Worm (Caenorhabditis elegans) whole organism, young adult: ENCODE data around the gene C36A4.4.

ENCODE experiments used
- B0019.2 ChIP-seq: fragments of 200-800 bp; sonication (Bioruptor generic); conservative IDR thresholded peaks from 2 replicates; pipeline ENCODE4 v1.3.6; 2022; ENCODE audit warnings: missing genetic modification reagents, missing genetic modification characterization, missing compliant biosample characterization
- B0035.1 ChIP-seq: sonication (generic microtip); optimal IDR thresholded peaks from 2 replicates; lab custom pipeline; 2016; ENCODE audit warnings: missing genetic modification characterization, mild to moderate bottlenecking, missing compliant biosample characterization, missing genotype, missing genetic modification reagents
- F10E7.11 ChIP-seq: sonication (generic microtip); optimal IDR thresholded peaks from 2 replicates; lab custom pipeline; 2017; ENCODE audit warnings: mild to moderate bottlenecking, missing genetic modification characterization, moderate library complexity, missing compliant biosample characterization
- F22D6.2 ChIP-seq: sonication (generic microtip); optimal IDR thresholded peaks from 2 replicates; lab custom pipeline; 2016; ENCODE audit warnings: mild to moderate bottlenecking, missing genetic modification characterization, missing compliant biosample characterization
- F39B2.1 ChIP-seq: fragments of 200-800 bp; sonication (Bioruptor generic); IDR thresholded peaks from 2 replicates; pipeline ENCODE4 v1.3.6; 2022; ENCODE audit warnings: missing genetic modification reagents, missing genetic modification characterization, missing compliant biosample characterization
- F55B11.4 ChIP-seq: sonication (generic microtip); optimal IDR thresholded peaks from 2 replicates; lab custom pipeline; 2016; ENCODE audit warnings: missing compliant biosample characterization, missing genetic modification characterization, borderline replicate concordance; ENCODE audit not compliant: insufficient read depth
- K12H6.12 ChIP-seq: fragments of 200-800 bp; sonication (Bioruptor generic); optimal IDR thresholded peaks from 2 replicates; lab custom pipeline; 2018; ENCODE audit warnings: mild to moderate bottlenecking, missing genetic modification characterization, missing compliant biosample characterization
- T26A5.8 ChIP-seq: sonication (generic microtip); optimal IDR thresholded peaks from 2 replicates; lab custom pipeline; 2016; ENCODE audit warnings: missing genetic modification characterization, missing compliant biosample characterization
- Y95B8A.8 ChIP-seq: fragments of 200-800 bp; sonication (Bioruptor generic); IDR thresholded peaks from 2 replicates; pipeline ENCODE4 v1.3.6; 2022; ENCODE audit warnings: missing genetic modification reagents, missing genetic modification characterization, missing compliant biosample characterization
- ZK185.1 ChIP-seq: sonication (generic microtip); optimal IDR thresholded peaks from 2 replicates; lab custom pipeline; 2016; ENCODE audit warnings: mild to moderate bottlenecking, missing genetic modification characterization, missing compliant biosample characterization; ENCODE audit not compliant: poor library complexity, severe bottlenecking
- atf-7 ChIP-seq: sonication (generic microtip); optimal IDR thresholded peaks from 2 replicates; lab custom pipeline; 2017; ENCODE audit warnings: mild to moderate bottlenecking, missing genetic modification characterization, missing compliant biosample characterization
- attf-5 ChIP-seq: fragments of 200-800 bp; sonication (Bioruptor generic); optimal IDR thresholded peaks from 2 replicates; lab custom pipeline; 2018; ENCODE audit warnings: mild to moderate bottlenecking, missing genetic modification characterization, missing compliant biosample characterization
- attf-6 ChIP-seq: fragments of 200-800 bp; sonication (Bioruptor generic); IDR thresholded peaks from 2 replicates; pipeline ENCODE4 v1.3.6; 2022; ENCODE audit warnings: missing genetic modification reagents, missing genetic modification characterization, missing compliant biosample characterization
- ceh-40 ChIP-seq: fragments of 200-800 bp; sonication (Bioruptor generic); IDR thresholded peaks from 2 replicates; pipeline ENCODE4 v1.3.6; 2022; ENCODE audit warnings: missing genetic modification characterization, missing compliant biosample characterization
- ceh-58 ChIP-seq: fragments of 200-800 bp; sonication (Bioruptor generic); IDR thresholded peaks from 2 replicates; pipeline ENCODE4 v1.3.6; 2022; ENCODE audit warnings: missing genetic modification characterization, missing compliant biosample characterization
- ceh-79 ChIP-seq: sonication (generic microtip); optimal IDR thresholded peaks from 2 replicates; lab custom pipeline; 2017; ENCODE audit warnings: mild to moderate bottlenecking, missing genetic modification characterization, missing compliant biosample characterization
- dox-1 ChIP-seq: fragments of 200-800 bp; sonication (Bioruptor generic); IDR thresholded peaks from 2 replicates; pipeline ENCODE4 v1.3.6; 2022; ENCODE audit warnings: missing genetic modification reagents, missing genetic modification characterization, missing compliant biosample characterization
- dpff-1 ChIP-seq: sonication (generic microtip); optimal IDR thresholded peaks from 2 replicates; lab custom pipeline; 2017; ENCODE audit warnings: mild to moderate bottlenecking, missing genetic modification characterization, missing compliant biosample characterization
- dpl-1 ChIP-seq: fragments of 150-350 bp; optimal IDR thresholded peaks from 2 replicates; lab custom pipeline; 2014; ENCODE audit warnings: missing biosample characterization, missing genetic modification reagents, missing genetic modification characterization
- ekl-4 ChIP-seq: fragments of 200-800 bp; sonication (Bioruptor generic); IDR thresholded peaks from 2 replicates; pipeline ENCODE4 v1.3.6; 2022; ENCODE audit warnings: missing genetic modification reagents, missing genetic modification characterization, missing compliant biosample characterization
- gei-17 ChIP-seq: fragments of 200-800 bp; sonication (Bioruptor generic); optimal IDR thresholded peaks from 2 replicates; lab custom pipeline; 2018; ENCODE audit warnings: mild to moderate bottlenecking, missing genetic modification characterization, missing compliant biosample characterization
- hrde-1 ChIP-seq: sonication (generic microtip); optimal IDR thresholded peaks from 2 replicates; lab custom pipeline; 2016; ENCODE audit warnings: missing genetic modification characterization, mild to moderate bottlenecking, missing compliant biosample characterization, moderate library complexity, missing genotype, missing genetic modification reagents, borderline replicate concordance
- lag-1 ChIP-seq: fragments of 200-800 bp; sonication (Bioruptor generic); IDR thresholded peaks from 2 replicates; pipeline ENCODE4 v1.3.6; 2022; ENCODE audit warnings: missing genetic modification reagents, missing genetic modification characterization, missing compliant biosample characterization
- let-526 ChIP-seq: fragments of 200-800 bp; sonication (Bioruptor generic); IDR thresholded peaks from 2 replicates; pipeline ENCODE4 v1.3.6; 2022; ENCODE audit warnings: missing genetic modification reagents, missing genetic modification characterization, missing compliant biosample characterization
- let-607 ChIP-seq, 2 experiments: fragments of 200-800 bp in 1 of 2; sonication (Bioruptor generic) in 1 of 2; sonication (generic microtip) in 1 of 2; optimal IDR thresholded peaks; 2 replicates each; lab custom pipeline; 2016 to 2018; ENCODE audit warnings: mild to moderate bottlenecking in 2 of 2, missing compliant biosample characterization in 2 of 2, missing genetic modification characterization in 2 of 2, moderate library complexity in 2 of 2, missing genotype in 1 of 2
- lin-26 ChIP-seq: fragments of 200-800 bp; sonication (Bioruptor generic); IDR thresholded peaks from 2 replicates; pipeline ENCODE4 v1.3.6; 2022; ENCODE audit warnings: missing genetic modification reagents, missing genetic modification characterization, missing compliant biosample characterization
- lin-54 ChIP-seq: fragments of 200-800 bp; sonication (Bioruptor generic); optimal IDR thresholded peaks from 2 replicates; lab custom pipeline; 2018; ENCODE audit warnings: mild to moderate bottlenecking, missing genetic modification characterization, missing compliant biosample characterization
- lsy-27 ChIP-seq: sonication (generic microtip); optimal IDR thresholded peaks from 2 replicates; lab custom pipeline; 2017; ENCODE audit warnings: missing genetic modification characterization, mild to moderate bottlenecking, missing compliant biosample characterization, antibody characterized with exemption, missing genotype, borderline replicate concordance; ENCODE audit not compliant: insufficient read depth
- madf-10 ChIP-seq: sonication (generic microtip); optimal IDR thresholded peaks from 2 replicates; lab custom pipeline; 2016; ENCODE audit warnings: mild to moderate bottlenecking, missing genetic modification characterization, missing compliant biosample characterization
- madf-3 ChIP-seq: fragments of 200-800 bp; sonication (Bioruptor generic); IDR thresholded peaks from 2 replicates; pipeline ENCODE4 v1.3.6; 2022; ENCODE audit warnings: missing genetic modification reagents, missing genetic modification characterization, missing compliant biosample characterization
- madf-6 ChIP-seq: fragments of 200-800 bp; sonication (Bioruptor generic); IDR thresholded peaks from 2 replicates; pipeline ENCODE4 v1.3.6; 2022; ENCODE audit warnings: missing genetic modification reagents, missing genetic modification characterization, missing compliant biosample characterization
- madf-8 ChIP-seq: fragments of 200-800 bp; sonication (Bioruptor generic); conservative IDR thresholded peaks from 2 replicates; pipeline ENCODE4 v1.3.6; 2022; ENCODE audit warnings: missing genetic modification reagents, missing genetic modification characterization, missing compliant biosample characterization
- mcd-1 ChIP-seq: fragments of 200-800 bp; sonication (Bioruptor generic); IDR thresholded peaks from 2 replicates; pipeline ENCODE4 v1.3.6; 2022; ENCODE audit warnings: missing genetic modification reagents, missing genetic modification characterization, missing compliant biosample characterization
- nfya-1 ChIP-seq: sonication (generic microtip); optimal IDR thresholded peaks from 2 replicates; lab custom pipeline; 2017; ENCODE audit warnings: antibody characterized with exemption, missing compliant biosample characterization, missing genetic modification characterization, borderline replicate concordance; ENCODE audit not compliant: insufficient read depth
- nhr-27 ChIP-seq: fragments of 200-800 bp; sonication (Bioruptor generic); optimal IDR thresholded peaks from 2 replicates; lab custom pipeline; 2018; ENCODE audit warnings: mild to moderate bottlenecking, missing genetic modification characterization, moderate library complexity, missing compliant biosample characterization
- nhr-80 ChIP-seq: sonication (generic microtip); optimal IDR thresholded peaks from 2 replicates; lab custom pipeline; 2016; ENCODE audit warnings: missing genetic modification characterization, missing compliant biosample characterization
- nhr-90 ChIP-seq: sonication (generic microtip); optimal IDR thresholded peaks from 2 replicates; lab custom pipeline; 2016; ENCODE audit warnings: missing genotype, mild to moderate bottlenecking, missing genetic modification characterization, missing compliant biosample characterization
- rcor-1 ChIP-seq: fragments of 200-800 bp; sonication (Bioruptor generic); IDR thresholded peaks from 2 replicates; pipeline ENCODE4 v1.3.6; 2022; ENCODE audit warnings: missing genetic modification reagents, missing genetic modification characterization, missing compliant biosample characterization
- repo-1 ChIP-seq: sonication (generic microtip); optimal IDR thresholded peaks from 2 replicates; lab custom pipeline; 2017; ENCODE audit warnings: mild to moderate bottlenecking, missing genetic modification characterization, missing compliant biosample characterization
- somi-1 ChIP-seq: fragments of 200-800 bp; sonication (Bioruptor generic); optimal IDR thresholded peaks from 2 replicates; lab custom pipeline; 2018; ENCODE audit warnings: mild to moderate bottlenecking, missing genetic modification characterization, missing compliant biosample characterization
- sptf-2 ChIP-seq: fragments of 200-800 bp; sonication (Bioruptor generic); optimal IDR thresholded peaks from 2 replicates; lab custom pipeline; 2018; ENCODE audit warnings: mild to moderate bottlenecking, missing genetic modification characterization, missing compliant biosample characterization
- tbp1 ChIP-seq: fragments of 200-800 bp; sonication (Bioruptor generic); optimal IDR thresholded peaks from 2 replicates; lab custom pipeline; 2018; ENCODE audit warnings: mild to moderate bottlenecking, missing genetic modification characterization, missing compliant biosample characterization
- unc-130 ChIP-seq: sonication (generic microtip); optimal IDR thresholded peaks from 2 replicates; lab custom pipeline; 2016; ENCODE audit warnings: missing genetic modification reagents, missing genetic modification characterization, missing compliant biosample characterization
- unc-62 ChIP-seq: fragments of 150-350 bp; optimal IDR thresholded peaks from 2 replicates; lab custom pipeline; 2014; ENCODE audit warnings: missing biosample characterization, missing genetic modification reagents, missing genetic modification characterization
- xnd-1 ChIP-seq: sonication (generic microtip); optimal IDR thresholded peaks from 2 replicates; lab custom pipeline; 2016; ENCODE audit warnings: missing genotype, missing genetic modification reagents, missing genetic modification characterization, missing compliant biosample characterization
- zfh-2 ChIP-seq: fragments of 200-800 bp; sonication (Bioruptor generic); conservative IDR thresholded peaks from 2 replicates; pipeline ENCODE4 v1.3.6; 2022; ENCODE audit warnings: missing genetic modification reagents, missing genetic modification characterization, missing compliant biosample characterization
- ztf-22 ChIP-seq: fragments of 200-800 bp; sonication (Bioruptor generic); optimal IDR thresholded peaks from 2 replicates; lab custom pipeline; 2018; ENCODE audit warnings: mild to moderate bottlenecking, missing genetic modification characterization, moderate library complexity, missing compliant biosample characterization
- ztf-26 ChIP-seq: sonication (generic microtip); optimal IDR thresholded peaks from 2 replicates; lab custom pipeline; 2017; ENCODE audit warnings: missing genetic modification characterization, missing compliant biosample characterization

The C36A4.4 gene

DNA sequence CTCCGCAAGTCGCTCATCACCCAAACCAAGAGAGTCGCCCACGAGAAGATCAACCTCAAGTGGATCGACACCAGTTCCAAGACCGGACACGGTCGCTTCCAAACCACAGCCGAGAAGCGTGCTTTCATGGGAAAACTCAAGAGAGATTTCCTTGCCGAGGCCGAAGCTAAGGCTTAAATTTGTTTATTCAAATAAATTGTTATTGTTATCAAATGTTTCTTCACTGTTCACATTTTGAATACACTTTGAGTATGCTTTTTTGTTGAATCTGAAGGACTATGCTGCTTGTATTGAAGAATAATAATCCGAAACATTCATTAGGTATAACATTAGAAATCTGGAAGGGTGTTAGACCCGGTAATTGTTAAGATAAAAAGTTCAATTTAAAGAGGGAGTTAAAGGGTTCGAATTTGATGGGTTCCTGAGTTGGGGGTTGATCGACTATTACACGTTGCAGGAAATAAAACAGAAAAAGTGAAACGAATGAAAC is 25.9 kb upstream of the C36A4.4 start:
- TF ChIP-seq madf-3 (GFP tag; lab: Robert Waterston, UW) (peak; percentile 89), ceh-40 (peak; percentile 80; the same call in 1 of the 2 replicates), tbp1 (GFP tag; lab: Kevin White, UChicago) (peak; percentile 68), attf-6 (peak; percentile 82), hrde-1 (peak; percentile 97), gei-17 (GFP tag; lab: Kevin White, UChicago) (no peak), dpl-1 (no peak), lin-54 (peak; percentile 78), F55B11.4 (tag; lab: Kevin White, UChicago) (no peak), repo-1 (tag; lab: Kevin White, UChicago) (peak; percentile 74), unc-130 (GFP tag; lab: Kevin White, UChicago) (peak; percentile 90), madf-10 (tag; lab: Kevin White, UChicago) (peak; percentile 65), lsy-27 (no peak), ceh-79 (tag; lab: Kevin White, UChicago) (peak; percentile 79), dox-1 (GFP tag; lab: Robert Waterston, UW) (peak; percentile 90), B0019.2 (no peak), nfya-1 (tag; lab: Kevin White, UChicago) (no peak), zfh-2 (GFP tag; lab: Robert Waterston, UW) (peak; percentile 67), madf-6 (GFP tag; lab: Robert Waterston, UW) (peak; percentile 81), F10E7.11 (tag; lab: Kevin White, UChicago) (peak; percentile 86), Y95B8A.8 (GFP tag; lab: Robert Waterston, UW) (peak; percentile 80), rcor-1 (GFP tag; lab: Robert Waterston, UW) (peak; percentile 76), lin-26 (GFP tag; lab: Robert Waterston, UW) (peak; percentile 79), F39B2.1 (GFP tag; lab: Robert Waterston, UW) (peak; percentile 88), atf-7 (peak; percentile 82), F22D6.2 (tag; lab: Kevin White, UChicago) (no peak), lag-1 (GFP tag; lab: Robert Waterston, UW) (no peak), somi-1 (peak; percentile 23), mcd-1 (GFP tag; lab: Robert Waterston, UW) (peak; percentile 60; the same call in 1 of the 2 replicates), K12H6.12 (tag; lab: Kevin White, UChicago) (no peak), dpff-1 (tag; lab: Kevin White, UChicago) (peak; percentile 12), sptf-2 (GFP tag; lab: Kevin White, UChicago) (no peak), ZK185.1 (tag; lab: Kevin White, UChicago) (peak; percentile 51), B0035.1 (tag; lab: Kevin White, UChicago) (peak; percentile 54), ekl-4 (GFP tag; lab: Robert Waterston, UW) (peak; percentile 88), nhr-27 (tag; lab: Kevin White, UChicago) (peak; percentile 91), let-526 (GFP tag; lab: Robert Waterston, UW) (no peak), ztf-22 (GFP tag; lab: Kevin White, UChicago) (no peak), nhr-80 (tag; lab: Kevin White, UChicago) (no peak), ztf-26 (tag; lab: Kevin White, UChicago) (peak; percentile 62), let-607 (tag; optimal IDR thresholded peaks at IDR 0.05; lab: Kevin White, UChicago) (peak; percentile 15 to 44), T26A5.8 (tag; lab: Kevin White, UChicago) (peak; percentile 82), unc-62 (GFP tag; lab: Kevin White, UChicago) (no peak), attf-5 (GFP tag; lab: Kevin White, UChicago) (peak; percentile 55), xnd-1 (tag; lab: Kevin White, UChicago) (peak; percentile 38), nhr-90 (tag; lab: Kevin White, UChicago) (peak; percentile 59), ceh-58 (GFP tag; lab: Robert Waterston, UW) (peak; percentile 73; the same call in 1 of the 2 replicates), madf-8 (GFP tag; lab: Robert Waterston, UW) (peak; percentile 21)
